Worm (Caenorhabditis elegans) whole organism, L1 larva: ENCODE results near the gene svop-1.

Source experiments
- ceh-88 ChIP-seq: fragments of 200-800 bp; sonication (Bioruptor generic); IDR thresholded peaks from 2 replicates; pipeline ENCODE4 v1.3.6; 2022; ENCODE audit warnings: missing genetic modification characterization, missing compliant biosample characterization
- fkh-10 ChIP-seq: sonication (generic microtip); optimal IDR thresholded peaks from 2 replicates; lab custom pipeline; 2017; ENCODE audit warnings: missing biosample characterization, missing genetic modification reagents, missing genetic modification characterization
- hlh-17 ChIP-seq: fragments of 200-800 bp; sonication (Bioruptor generic); optimal IDR thresholded peaks from 2 replicates; lab custom pipeline; 2018; ENCODE audit warnings: missing genetic modification characterization, mild to moderate bottlenecking, missing compliant biosample characterization, moderate library complexity, borderline replicate concordance
- nhr-237 ChIP-seq: fragments of 150-350 bp; optimal IDR thresholded peaks from 2 replicates; lab custom pipeline; 2014; ENCODE audit warnings: missing biosample characterization, missing genetic modification characterization
- sox-4 ChIP-seq: sonication (generic microtip); optimal IDR thresholded peaks from 2 replicates; lab custom pipeline; 2016; ENCODE audit warnings: missing genetic modification characterization, missing compliant biosample characterization

DNA sequence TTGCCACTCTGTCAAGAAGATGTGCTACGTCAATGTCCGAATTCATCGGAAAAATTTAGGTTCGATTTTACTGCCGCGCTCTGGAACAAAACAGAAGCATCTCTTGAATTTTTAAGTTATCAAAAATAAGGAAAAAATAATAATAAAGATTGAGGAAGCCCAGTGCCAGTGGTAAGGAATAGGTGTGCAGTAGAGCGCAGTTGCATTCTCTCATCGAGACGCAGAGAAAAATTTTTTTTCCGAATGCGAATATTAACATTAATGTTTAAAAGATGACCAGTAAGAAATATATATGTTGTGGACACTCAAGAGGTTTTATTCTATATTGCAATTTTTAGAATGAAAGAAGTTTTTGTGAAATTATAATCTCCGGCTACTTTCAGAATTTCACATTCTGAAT is 37.6 kb downstream of the svop-1 start:
- no peak for TF ChIP-seq nhr-237
- no peak for TF ChIP-seq fkh-10 (GFP tag; lab: Kevin White, UChicago)
- no peak for TF ChIP-seq hlh-17 (GFP tag; lab: Kevin White, UChicago)
- TF ChIP-seq ceh-88 (GFP tag; lab: Robert Waterston, UW), result no peak
- TF ChIP-seq sox-4, result no peak
